Worm (Caenorhabditis elegans): ENCODE results near the gene R10F2.6.

The R10F2.6 gene

ce11 chrIII:2947251-2947650 is 3.4 kb upstream of the R10F2.6 start:
- TF ChIP-seq dao-5 (tag; optimal IDR thresholded peaks at IDR 0.05) (no peak), W03F9.2 (tag; optimal IDR thresholded peaks at IDR 0.05) (no peak), him-1 (tag; optimal IDR thresholded peaks at IDR 0.05) (no peak)

ce11 chrIII:2946626-2947168 is 2.8 kb upstream of the R10F2.6 start, which contains the start of gene H05C05.1:
Gene H05C05.1 (plus strand): TSS chrIII:2947118.
- TF ChIP-seq him-1 (tag; optimal IDR thresholded peaks at IDR 0.05): no peak
- TF ChIP-seq dao-5 (tag; optimal IDR thresholded peaks at IDR 0.05): no peak
- TF ChIP-seq W03F9.2 (tag; optimal IDR thresholded peaks at IDR 0.05): no peak

ce11 chrIII:2946101-2946500 is 2.2 kb upstream of the R10F2.6 start, which contains the start of gene H05C05.4:
Gene H05C05.4 (minus strand): TSS chrIII:2946201.
- no peak for TF ChIP-seq W03F9.2 (tag; optimal IDR thresholded peaks at IDR 0.05)
- no peak for TF ChIP-seq dao-5 (tag; optimal IDR thresholded peaks at IDR 0.05)
- TF ChIP-seq him-1 (tag; optimal IDR thresholded peaks at IDR 0.05): no peak

ce11 chrIII:2941578-2941977 is 2.3 kb downstream of the R10F2.6 start:
- TF ChIP-seq W03F9.2 (tag; optimal IDR thresholded peaks at IDR 0.05): no peak
- no peak for TF ChIP-seq him-1 (tag; optimal IDR thresholded peaks at IDR 0.05)
- no peak for TF ChIP-seq dao-5 (tag; optimal IDR thresholded peaks at IDR 0.05)

- TF ChIP-seq him-1 (tag; optimal IDR thresholded peaks at IDR 0.05): no peak
- TF ChIP-seq W03F9.2 (tag; optimal IDR thresholded peaks at IDR 0.05): no peak
- TF ChIP-seq dao-5 (tag; optimal IDR thresholded peaks at IDR 0.05): no peak
Observed at ce11 chrIII:2937780-2938179, 6.1 kb downstream of the R10F2.6 start.

- TF ChIP-seq W03F9.2 (tag; optimal IDR thresholded peaks at IDR 0.05) (no peak), him-1 (tag; optimal IDR thresholded peaks at IDR 0.05) (no peak), dao-5 (tag; optimal IDR thresholded peaks at IDR 0.05) (no peak)
Observed at ce11 chrIII:2924658-2925057, 19.2 kb downstream of the R10F2.6 start, which contains the start of gene R10F2.5. Gene R10F2.5 (minus strand): TSS chrIII:2924758.

- TF ChIP-seq him-1 (tag; optimal IDR thresholded peaks at IDR 0.05) (no peak), W03F9.2 (tag; optimal IDR thresholded peaks at IDR 0.05) (no peak), dao-5 (tag; optimal IDR thresholded peaks at IDR 0.05) (no peak)
Observed at ce11 chrIII:2923012-2923411, 20.9 kb downstream of the R10F2.6 start, which contains the start of gene R10F2.4. Gene R10F2.4 (minus strand): TSS chrIII:2923112.

- no peak for TF ChIP-seq dao-5 (tag; optimal IDR thresholded peaks at IDR 0.05)
Observed at ce11 chrIII:2920866-2921265, 23.0 kb downstream of the R10F2.6 start.

- no peak for TF ChIP-seq dao-5 (tag; optimal IDR thresholded peaks at IDR 0.05)
Observed at ce11 chrIII:2920281-2920680, 23.6 kb downstream of the R10F2.6 start.

ce11 chrIII:2918655-2919054 is 25.2 kb downstream of the R10F2.6 start:
- TF ChIP-seq dao-5 (tag; optimal IDR thresholded peaks at IDR 0.05): no peak
- no peak for TF ChIP-seq him-1 (tag; optimal IDR thresholded peaks at IDR 0.05)
- no peak for TF ChIP-seq W03F9.2 (tag; optimal IDR thresholded peaks at IDR 0.05)

ce11 chrIII:2914029-2914428 is 29.9 kb downstream of the R10F2.6 start:
- TF ChIP-seq W03F9.2 (tag; optimal IDR thresholded peaks at IDR 0.05) (no peak), dao-5 (tag; optimal IDR thresholded peaks at IDR 0.05) (no peak), him-1 (tag; optimal IDR thresholded peaks at IDR 0.05) (no peak)

- TF ChIP-seq W03F9.2 (tag; optimal IDR thresholded peaks at IDR 0.05) (no peak), him-1 (tag; optimal IDR thresholded peaks at IDR 0.05) (no peak), dao-5 (tag; optimal IDR thresholded peaks at IDR 0.05) (no peak)
Observed at ce11 chrIII:2912916-2913315, 31.0 kb downstream of the R10F2.6 start.

ce11 chrIII:2910606-2911005 is 33.3 kb downstream of the R10F2.6 start, which contains the start of gene cdh-1:
Gene cdh-1 (plus strand): TSS chrIII:2910906.
- TF ChIP-seq him-1 (tag; optimal IDR thresholded peaks at IDR 0.05) (no peak), dao-5 (tag; optimal IDR thresholded peaks at IDR 0.05) (no peak), W03F9.2 (tag; optimal IDR thresholded peaks at IDR 0.05) (no peak)

- no peak for TF ChIP-seq dao-5 (tag; optimal IDR thresholded peaks at IDR 0.05)
Observed at ce11 chrIII:2908859-2909258, 35.0 kb downstream of the R10F2.6 start.

ce11 chrIII:2907819-2908218 is 36.1 kb downstream of the R10F2.6 start:
- TF ChIP-seq him-1 (tag; optimal IDR thresholded peaks at IDR 0.05) (no peak), W03F9.2 (tag; optimal IDR thresholded peaks at IDR 0.05) (no peak), dao-5 (tag; optimal IDR thresholded peaks at IDR 0.05) (no peak)

Data from whole organism, L4/young adult.